Worm (Caenorhabditis elegans) whole organism, young adult: ENCODE results near the gene spp-12.

Experiments used
- F49E8.2 ChIP-seq: sonication (generic microtip); optimal IDR thresholded peaks from 3 replicates; lab custom pipeline; 2017; ENCODE audit warnings: missing genetic modification characterization, mild to moderate bottlenecking, missing compliant biosample characterization, antibody characterized with exemption, moderate library complexity; ENCODE audit not compliant: insufficient read depth
- F55B11.4 ChIP-seq: sonication (generic microtip); optimal IDR thresholded peaks from 2 replicates; lab custom pipeline; 2016; ENCODE audit warnings: missing compliant biosample characterization, missing genetic modification characterization, borderline replicate concordance; ENCODE audit not compliant: insufficient read depth
- K11D2.4 ChIP-seq: fragments of 200-800 bp; sonication (Bioruptor generic); IDR thresholded peaks from 2 replicates; pipeline ENCODE4 v1.3.6; 2022; ENCODE audit warnings: missing genetic modification reagents, missing genetic modification characterization, missing compliant biosample characterization
- Y53G8AR.9 ChIP-seq: fragments of 200-800 bp; sonication (Bioruptor generic); conservative IDR thresholded peaks from 2 replicates; pipeline ENCODE4 v1.3.6; 2022; ENCODE audit warnings: missing genetic modification reagents, missing genetic modification characterization, missing compliant biosample characterization
- dpff-1 ChIP-seq: sonication (generic microtip); optimal IDR thresholded peaks from 2 replicates; lab custom pipeline; 2017; ENCODE audit warnings: mild to moderate bottlenecking, missing genetic modification characterization, missing compliant biosample characterization
- mcd-1 ChIP-seq: fragments of 200-800 bp; sonication (Bioruptor generic); IDR thresholded peaks from 2 replicates; pipeline ENCODE4 v1.3.6; 2022; ENCODE audit warnings: missing genetic modification reagents, missing genetic modification characterization, missing compliant biosample characterization
- snpc-4 ChIP-seq, 5 experiments: fragments of 150-350 bp in 1 of 5; sonication (generic microtip) in 4 of 5; optimal IDR thresholded peaks; 2 replicates each; lab custom pipeline; 2014 to 2018; ENCODE audit warnings: missing genetic modification characterization in 5 of 5, missing biosample characterization in 3 of 5, antibody characterized with exemption in 2 of 5, mild to moderate bottlenecking in 2 of 5, missing compliant biosample characterization in 2 of 5, missing genotype in 2 of 5, moderate library complexity in 2 of 5, missing genetic modification reagents in 1 of 5
- unc-130 ChIP-seq: sonication (generic microtip); optimal IDR thresholded peaks from 2 replicates; lab custom pipeline; 2016; ENCODE audit warnings: missing genetic modification reagents, missing genetic modification characterization, missing compliant biosample characterization
- unc-62 ChIP-seq: fragments of 150-350 bp; optimal IDR thresholded peaks from 2 replicates; lab custom pipeline; 2014; ENCODE audit warnings: missing biosample characterization, missing genetic modification reagents, missing genetic modification characterization
- zfh-2 ChIP-seq: fragments of 200-800 bp; sonication (Bioruptor generic); conservative IDR thresholded peaks from 2 replicates; pipeline ENCODE4 v1.3.6; 2022; ENCODE audit warnings: missing genetic modification reagents, missing genetic modification characterization, missing compliant biosample characterization
- ztf-25 ChIP-seq: fragments of 200-800 bp; sonication (Bioruptor generic); IDR thresholded peaks from 2 replicates; pipeline ENCODE4 v1.3.6; 2022; ENCODE audit warnings: missing genetic modification reagents, missing genetic modification characterization, missing compliant biosample characterization

DNA sequence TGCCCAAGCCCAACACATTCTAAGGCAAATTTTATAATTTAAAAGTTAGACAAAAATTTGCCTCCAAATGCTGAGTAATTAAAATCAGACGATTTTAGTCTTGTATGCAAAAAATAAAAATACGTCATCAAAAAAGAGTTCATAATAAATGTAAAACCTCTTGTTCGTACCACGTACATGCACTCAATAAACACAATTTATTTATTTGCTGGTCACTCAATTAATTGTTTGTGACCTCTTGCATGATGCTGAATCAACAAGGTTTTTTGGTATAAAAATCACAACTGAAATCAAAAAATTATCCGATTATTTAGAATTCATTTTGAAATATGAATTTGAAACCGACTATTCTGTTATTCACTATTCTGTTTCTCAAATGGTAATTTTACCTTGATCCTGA, 39.4 kb upstream of the spp-12 start, which contains the start of gene hpx-2:
- TF ChIP-seq dpff-1 (no peak), unc-62 (GFP tag; lab: Kevin White, UChicago) (no peak), K11D2.4 (GFP tag; lab: Robert Waterston, UW) (no peak), snpc-4 (GFP tag; optimal IDR thresholded peaks at IDR 0.05; lab: Kevin White, UChicago) (no peak), snpc-4 (tag; optimal IDR thresholded peaks at IDR 0.05; lab: Kevin White, UChicago) (no peak), mcd-1 (GFP tag; lab: Robert Waterston, UW) (no peak), unc-130 (GFP tag; lab: Kevin White, UChicago) (no peak), F55B11.4 (tag; lab: Kevin White, UChicago) (no peak), ztf-25 (GFP tag; lab: Robert Waterston, UW) (no peak), zfh-2 (GFP tag; lab: Robert Waterston, UW) (no peak), Y53G8AR.9 (GFP tag; lab: Robert Waterston, UW) (no peak), F49E8.2 (no peak)
